Worm (Caenorhabditis elegans) whole organism, L4/young adult: ENCODE measurements around the gene T05A7.3.

Source experiments
- W03F9.2 ChIP-seq: fragments of 150-350 bp; optimal IDR thresholded peaks from 2 replicates; lab custom pipeline; 2014; ENCODE audit warnings: missing biosample characterization, missing genetic modification characterization
- dao-5 ChIP-seq: sonication (generic microtip); optimal IDR thresholded peaks from 2 replicates; lab custom pipeline; 2016; ENCODE audit warnings: missing genotype, missing genetic modification characterization, moderate library complexity, missing compliant biosample characterization

ce11 chrII:4683693-4684092 is 8.1 kb downstream of the T05A7.3 start, which contains the start of gene sre-40:
- no peak for TF ChIP-seq W03F9.2 (tag; lab: Kevin White, UChicago)
- no peak for TF ChIP-seq dao-5
